Fruit fly (Drosophila melanogaster) whole organism, adult: ENCODE data around the gene CG10681.

ENCODE experiments used
- CG12768 ChIP-seq: fragments of 200-800 bp; sonication (Bioruptor generic); optimal IDR thresholded peaks from 2 replicates; lab custom pipeline; 2017; ENCODE audit warnings: missing biosample characterization, missing genetic modification characterization, mild to moderate bottlenecking, moderate library complexity, missing genetic modification reagents
- CG14711 ChIP-seq: fragments of 200-800 bp; sonication (Bioruptor generic); optimal IDR thresholded peaks from 2 replicates; lab custom pipeline; 2018; ENCODE audit warnings: missing biosample characterization, mild to moderate bottlenecking, missing genetic modification characterization, moderate library complexity
- CG7101 ChIP-seq: fragments of 200-800 bp; sonication (Bioruptor generic); optimal IDR thresholded peaks from 2 replicates; lab custom pipeline; 2018; ENCODE audit warnings: missing biosample characterization, mild to moderate bottlenecking, missing genetic modification characterization, moderate library complexity
- Crg-1 ChIP-seq: fragments of 200-800 bp; sonication (Bioruptor generic); optimal IDR thresholded peaks from 2 replicates; lab custom pipeline; 2016; ENCODE audit warnings: missing biosample characterization, missing genetic modification characterization
- bab1 ChIP-seq: fragments of 200-800 bp; sonication (Bioruptor generic); optimal IDR thresholded peaks from 3 replicates; lab custom pipeline; 2019; ENCODE audit warnings: missing biosample characterization, mild to moderate bottlenecking, missing genetic modification characterization, moderate library complexity
- kay ChIP-seq: fragments of 200-800 bp; sonication (Bioruptor generic); peaks from one replicate; lab custom pipeline; 2016; ENCODE audit warnings: missing biosample characterization, missing genetic modification characterization, borderline replicate concordance
- pad ChIP-seq: fragments of 200-800 bp; sonication (Bioruptor generic); optimal IDR thresholded peaks from 3 replicates; lab custom pipeline; 2017; ENCODE audit warnings: missing biosample characterization, missing genetic modification characterization, mild to moderate bottlenecking, moderate library complexity, missing genetic modification reagents
- toe ChIP-seq: fragments of 200-800 bp; sonication (Bioruptor generic); optimal IDR thresholded peaks from 2 replicates; lab custom pipeline; 2016; ENCODE audit warnings: missing biosample characterization, missing genetic modification characterization

- TF ChIP-seq toe (GFP tag; lab: Kevin White, UChicago) (no peak), bab1 (GFP tag; lab: Kevin White, UChicago) (no peak), Crg-1 (GFP tag; lab: Kevin White, UChicago) (no peak), CG14711 (tag; lab: Kevin White, UChicago) (no peak), CG12768 (no peak), kay (GFP tag; lab: Kevin White, UChicago) (no peak), pad (no peak), CG7101 (tag; lab: Kevin White, UChicago) (no peak)
Observed at dm6 chr3L:12551671-12552070, 50.4 kb downstream of the CG10681 start.
